Fruit fly (Drosophila melanogaster) whole organism, embryonic: Measurements from ENCODE around the gene spd-2.

ENCODE experiments used
- B-H1 ChIP-seq: fragments of 200-800 bp; sonication (Bioruptor generic); IDR thresholded peaks from 3 replicates; pipeline ENCODE4 v1.3.6; 2022; ENCODE audit warnings: missing biosample characterization, missing genetic modification characterization
- CG10147 ChIP-seq: fragments of 200-800 bp; sonication (Bioruptor generic); optimal IDR thresholded peaks from 2 replicates; lab custom pipeline; 2019; ENCODE audit warnings: missing biosample characterization, mild to moderate bottlenecking, missing genetic modification characterization, moderate library complexity
- CG10565 ChIP-seq: fragments of 200-800 bp; sonication (Bioruptor generic); optimal IDR thresholded peaks from 3 replicates; lab custom pipeline; 2016; ENCODE audit warnings: missing biosample characterization, mild to moderate bottlenecking, missing genetic modification characterization
- CG11504 ChIP-seq: fragments of 200-800 bp; sonication (Bioruptor generic); optimal IDR thresholded peaks from 3 replicates; lab custom pipeline; 2019; ENCODE audit warnings: missing biosample characterization, mild to moderate bottlenecking, missing genetic modification characterization, moderate library complexity
- CG11723 ChIP-seq: fragments of 200-800 bp; sonication (Bioruptor generic); optimal IDR thresholded peaks from 2 replicates; lab custom pipeline; 2017; ENCODE audit warnings: missing biosample characterization, mild to moderate bottlenecking, missing genetic modification characterization
- CG13287 ChIP-seq: fragments of 200-800 bp; sonication (Bioruptor generic); IDR thresholded peaks from 2 replicates; pipeline ENCODE4 v1.3.6; 2022; ENCODE audit warnings: missing biosample characterization, missing genetic modification characterization; ENCODE audit not compliant: partially characterized antibody
- CG13424 ChIP-seq: fragments of 200-800 bp; sonication (Bioruptor generic); optimal IDR thresholded peaks from 2 replicates; lab custom pipeline; 2019; ENCODE audit warnings: missing biosample characterization, mild to moderate bottlenecking, missing genetic modification characterization, moderate library complexity
- CG13775 ChIP-seq: fragments of 200-800 bp; sonication (Bioruptor generic); optimal IDR thresholded peaks from 3 replicates; lab custom pipeline; 2017; ENCODE audit warnings: missing biosample characterization, mild to moderate bottlenecking, missing genetic modification characterization
- CG14667 ChIP-seq: fragments of 200-800 bp; sonication (Bioruptor generic); IDR thresholded peaks from 2 replicates; pipeline ENCODE4 v1.3.6; 2022; ENCODE audit warnings: missing biosample characterization, missing genetic modification characterization
- CG14710 ChIP-seq: fragments of 200-800 bp; sonication (Bioruptor generic); optimal IDR thresholded peaks from 3 replicates; lab custom pipeline; 2019; ENCODE audit warnings: missing biosample characterization, mild to moderate bottlenecking, missing genetic modification characterization, moderate library complexity
- CG17802 ChIP-seq: fragments of 200-800 bp; sonication (Bioruptor generic); optimal IDR thresholded peaks from 2 replicates; lab custom pipeline; 2018; ENCODE audit warnings: missing biosample characterization, mild to moderate bottlenecking, missing genetic modification characterization, moderate library complexity
- CG30403 ChIP-seq: fragments of 200-800 bp; sonication (Bioruptor generic); optimal IDR thresholded peaks from 3 replicates; lab custom pipeline; 2016; ENCODE audit warnings: missing biosample characterization, missing genetic modification characterization
- CG32532 ChIP-seq: fragments of 200-800 bp; sonication (Bioruptor generic); IDR thresholded peaks from 2 replicates; pipeline ENCODE4 v1.3.6; 2022; ENCODE audit warnings: missing biosample characterization, missing genetic modification characterization
- CG4328 ChIP-seq: fragments of 200-800 bp; sonication (Bioruptor generic); optimal IDR thresholded peaks from 3 replicates; lab custom pipeline; 2017; ENCODE audit warnings: missing biosample characterization, missing genetic modification reagents, missing genetic modification characterization
- CG6765 ChIP-seq: fragments of 200-800 bp; sonication (Bioruptor generic); optimal IDR thresholded peaks from 3 replicates; lab custom pipeline; 2017; ENCODE audit warnings: missing biosample characterization, mild to moderate bottlenecking, missing genetic modification characterization
- CG6791 ChIP-seq: fragments of 200-800 bp; sonication (Bioruptor generic); IDR thresholded peaks from 3 replicates; pipeline ENCODE4 v1.3.6; 2022; ENCODE audit warnings: missing biosample characterization, missing genetic modification characterization; ENCODE audit not compliant: partially characterized antibody
- CG8388 ChIP-seq: fragments of 200-800 bp; sonication (Bioruptor generic); optimal IDR thresholded peaks from 2 replicates; lab custom pipeline; 2019; ENCODE audit warnings: missing biosample characterization, mild to moderate bottlenecking, missing genetic modification characterization, moderate library complexity
- CG9215 ChIP-seq: fragments of 200-800 bp; sonication (Bioruptor generic); IDR thresholded peaks from 2 replicates; pipeline ENCODE4 v1.3.6; 2022; ENCODE audit warnings: missing biosample characterization, missing genetic modification characterization
- Dek ChIP-seq: fragments of 200-800 bp; sonication (Bioruptor generic); optimal IDR thresholded peaks from 3 replicates; lab custom pipeline; 2019; ENCODE audit warnings: missing biosample characterization, mild to moderate bottlenecking, missing genetic modification characterization, moderate library complexity
- Fer3 ChIP-seq: fragments of 200-800 bp; sonication (Bioruptor generic); optimal IDR thresholded peaks from 2 replicates; lab custom pipeline; 2018; ENCODE audit warnings: missing biosample characterization, mild to moderate bottlenecking, missing genetic modification characterization, moderate library complexity
- HHEX ChIP-seq: fragments of 200-800 bp; sonication (Bioruptor generic); optimal IDR thresholded peaks from 3 replicates; lab custom pipeline; 2017; ENCODE audit warnings: missing biosample characterization, mild to moderate bottlenecking, missing genetic modification characterization, missing genetic modification reagents
- Hey ChIP-seq: fragments of 200-800 bp; sonication (Bioruptor generic); optimal IDR thresholded peaks from 3 replicates; lab custom pipeline; 2018; ENCODE audit warnings: missing biosample characterization, mild to moderate bottlenecking, missing genetic modification characterization
- NFAT ChIP-seq: fragments of 200-800 bp; sonication (Bioruptor generic); IDR thresholded peaks from 2 replicates; pipeline ENCODE4 v1.3.6; 2022; ENCODE audit warnings: missing biosample characterization, missing genetic modification characterization
- ac ChIP-seq: fragments of 200-800 bp; sonication (Bioruptor generic); optimal IDR thresholded peaks from 3 replicates; lab custom pipeline; 2017; ENCODE audit warnings: missing biosample characterization, mild to moderate bottlenecking, missing genetic modification characterization
- bab2 ChIP-seq: fragments of 200-800 bp; sonication (Bioruptor generic); optimal IDR thresholded peaks from 2 replicates; lab custom pipeline; 2016; ENCODE audit warnings: missing biosample characterization, missing genetic modification characterization
- bcd ChIP-seq: fragments of 200-800 bp; sonication (Bioruptor generic); optimal IDR thresholded peaks from 2 replicates; lab custom pipeline; 2017; ENCODE audit warnings: missing biosample characterization, mild to moderate bottlenecking, missing genetic modification characterization
- btn ChIP-seq: fragments of 200-800 bp; sonication (Bioruptor generic); optimal IDR thresholded peaks from 2 replicates; lab custom pipeline; 2016; ENCODE audit warnings: missing biosample characterization, missing genetic modification characterization
- corto ChIP-seq: fragments of 200-800 bp; sonication (Bioruptor generic); optimal IDR thresholded peaks from 2 replicates; lab custom pipeline; 2016; ENCODE audit warnings: missing biosample characterization, mild to moderate bottlenecking, missing genetic modification characterization, moderate library complexity
- dimm ChIP-seq: fragments of 200-800 bp; sonication (Bioruptor generic); IDR thresholded peaks from 2 replicates; pipeline ENCODE4 v1.3.6; 2022; ENCODE audit warnings: missing biosample characterization, missing genetic modification characterization
- disco-r ChIP-seq: fragments of 200-800 bp; sonication (Bioruptor generic); optimal IDR thresholded peaks from 2 replicates; lab custom pipeline; 2016; ENCODE audit warnings: missing biosample characterization, missing genetic modification characterization
- eve ChIP-seq, 2 experiments: fragments of >200 bp; optimal IDR thresholded peaks; 2 replicates each; lab custom pipeline; 2017; ENCODE audit warnings: missing biosample characterization in 2 of 2, missing genetic modification characterization in 2 of 2
- fd102C ChIP-seq: fragments of 200-800 bp; sonication (Bioruptor generic); optimal IDR thresholded peaks from 2 replicates; lab custom pipeline; 2018; ENCODE audit warnings: missing biosample characterization, mild to moderate bottlenecking, missing genetic modification characterization, moderate library complexity
- grn ChIP-seq: fragments of 200-800 bp; sonication (Bioruptor generic); optimal IDR thresholded peaks from 3 replicates; lab custom pipeline; 2017; ENCODE audit warnings: missing biosample characterization, missing genetic modification characterization
- gsb-n ChIP-seq: fragments of 200-800 bp; sonication (Bioruptor generic); optimal IDR thresholded peaks from 3 replicates; lab custom pipeline; 2018; ENCODE audit warnings: missing biosample characterization, mild to moderate bottlenecking, missing genetic modification characterization
- h ChIP-seq: fragments of >200 bp; optimal IDR thresholded peaks from 2 replicates; lab custom pipeline; 2017
- insv ChIP-seq, 2 experiments: fragments of 200-800 bp; sonication (Bioruptor generic); optimal IDR thresholded peaks; 3 replicates each; lab custom pipeline; 2016 to 2018; ENCODE audit warnings: missing biosample characterization in 2 of 2, missing genetic modification characterization in 2 of 2
- maf-S ChIP-seq: fragments of 200-800 bp; sonication (Bioruptor generic); optimal IDR thresholded peaks from 2 replicates; lab custom pipeline; 2016; ENCODE audit warnings: missing biosample characterization, missing genetic modification characterization
- nmo ChIP-seq: fragments of 200-800 bp; sonication (Bioruptor generic); optimal IDR thresholded peaks from 2 replicates; lab custom pipeline; 2018; ENCODE audit warnings: missing biosample characterization, mild to moderate bottlenecking, missing genetic modification characterization, moderate library complexity
- odd ChIP-seq: fragments of 200-800 bp; sonication (Bioruptor generic); optimal IDR thresholded peaks from 2 replicates; lab custom pipeline; 2017; ENCODE audit warnings: missing biosample characterization, mild to moderate bottlenecking, missing genetic modification characterization
- onecut ChIP-seq: fragments of 200-800 bp; sonication (Bioruptor generic); IDR thresholded peaks from 2 replicates; pipeline ENCODE4 v1.3.6; 2022; ENCODE audit warnings: missing biosample characterization, missing genetic modification characterization
- repo ChIP-seq: fragments of 200-800 bp; sonication (Bioruptor generic); optimal IDR thresholded peaks from 2 replicates; lab custom pipeline; 2016; ENCODE audit warnings: missing biosample characterization, missing genetic modification characterization
- ro ChIP-seq: fragments of 200-800 bp; sonication (Bioruptor generic); IDR thresholded peaks from 2 replicates; pipeline ENCODE4 v1.3.6; 2022; ENCODE audit warnings: missing biosample characterization, missing genetic modification characterization
- slp2 ChIP-seq: fragments of 200-800 bp; sonication (Bioruptor generic); optimal IDR thresholded peaks from 2 replicates; lab custom pipeline; 2016; ENCODE audit warnings: missing biosample characterization, missing genetic modification characterization
- sqz ChIP-seq: fragments of 200-800 bp; sonication (Bioruptor generic); optimal IDR thresholded peaks from 3 replicates; lab custom pipeline; 2018; ENCODE audit warnings: missing biosample characterization, mild to moderate bottlenecking, missing genetic modification characterization
- stwl ChIP-seq: fragments of 200-800 bp; sonication (Bioruptor generic); optimal IDR thresholded peaks from 3 replicates; lab custom pipeline; 2018; ENCODE audit warnings: missing biosample characterization, mild to moderate bottlenecking, missing genetic modification characterization, moderate library complexity
- tgo ChIP-seq: fragments of 200-800 bp; sonication (Bioruptor generic); IDR thresholded peaks from 3 replicates; pipeline ENCODE4 v1.3.6; 2022; ENCODE audit warnings: missing biosample characterization, missing genetic modification characterization
- tna ChIP-seq: fragments of 200-800 bp; sonication (Bioruptor generic); IDR thresholded peaks from 2 replicates; pipeline ENCODE4 v1.3.6; 2022; ENCODE audit warnings: missing biosample characterization, missing genetic modification characterization; ENCODE audit not compliant: partially characterized antibody
- zen2 ChIP-seq: fragments of 200-800 bp; sonication (Bioruptor generic); IDR thresholded peaks from 3 replicates; pipeline ENCODE4 v1.3.6; 2022; ENCODE audit warnings: missing biosample characterization, missing genetic modification characterization; ENCODE audit not compliant: partially characterized antibody
- zf30C ChIP-seq: fragments of 200-800 bp; sonication (Bioruptor generic); optimal IDR thresholded peaks from 3 replicates; lab custom pipeline; 2018; ENCODE audit warnings: missing biosample characterization, mild to moderate bottlenecking, missing genetic modification characterization
- zfh2 ChIP-seq: fragments of 200-800 bp; sonication (Bioruptor generic); optimal IDR thresholded peaks from 2 replicates; lab custom pipeline; 2016; ENCODE audit warnings: missing biosample characterization, missing genetic modification characterization

The spd-2 gene

dm6 chr3L:16587994-16588622 is 6.7 kb downstream of the spd-2 start (continued):
- peak; percentile 36 for TF ChIP-seq HHEX (GFP tag; lab: Kevin White, UChicago)
- no peak for TF ChIP-seq CG6765
- no peak for TF ChIP-seq corto (GFP tag; lab: Kevin White, UChicago)
- TF ChIP-seq eve (GFP tag; optimal IDR thresholded peaks at IDR 0.05; lab: Kevin White, UChicago), result no peak
- peak; percentile 34 for TF ChIP-seq stwl (tag; lab: Kevin White, UChicago)
- peak; percentile 5 for TF ChIP-seq btn (GFP tag; lab: Kevin White, UChicago)
- no peak for TF ChIP-seq CG8388 (GFP tag; lab: Kevin White, UChicago)
- TF ChIP-seq CG6791 (GFP tag; lab: Robert Waterston, UW), result peak; percentile 85
- peak; percentile 80 for TF ChIP-seq CG32532 (GFP tag; lab: Robert Waterston, UW)
- no peak for TF ChIP-seq ro (GFP tag; lab: Robert Waterston, UW)
- peak; percentile 52 for TF ChIP-seq bab2 (GFP tag; lab: Kevin White, UChicago)
- peak; percentile 86 for TF ChIP-seq CG14710
- peak; percentile 36 for TF ChIP-seq CG10147 (GFP tag; lab: Kevin White, UChicago)
- TF ChIP-seq disco-r, result peak; percentile 61
- no peak for TF ChIP-seq CG11723 (GFP tag; lab: Kevin White, UChicago)
- TF ChIP-seq tna (GFP tag; lab: Robert Waterston, UW), result no peak; the same call in none of the 2 replicates
- no peak for TF ChIP-seq ac (GFP tag; lab: Kevin White, UChicago)
- peak; percentile 64 for TF ChIP-seq CG17802
- peak in 1 of 2 experiments; percentile 6 for TF ChIP-seq insv (GFP tag; optimal IDR thresholded peaks at IDR 0.05; lab: Kevin White, UChicago)
- peak; percentile 28; the same call in 1 of the 3 replicates for TF ChIP-seq tgo (GFP tag; lab: Robert Waterston, UW)
- no peak for TF ChIP-seq zf30C (GFP tag; lab: Kevin White, UChicago)
- peak; percentile 52 for TF ChIP-seq CG13775 (GFP tag; lab: Kevin White, UChicago)
- TF ChIP-seq zen2 (GFP tag; lab: Robert Waterston, UW), result peak; percentile 87; the same call in 2 of the 3 replicates
- no peak for TF ChIP-seq fd102C (GFP tag; lab: Kevin White, UChicago)
- peak; percentile 24 for TF ChIP-seq slp2
- no peak for TF ChIP-seq h (lab: Kevin White, UChicago)
- no peak for TF ChIP-seq Hey (tag; lab: Kevin White, UChicago)
- TF ChIP-seq bcd (GFP tag; lab: Kevin White, UChicago), result peak; percentile 66
- TF ChIP-seq CG4328, result peak; percentile 42
- TF ChIP-seq NFAT, result peak; percentile 75
- TF ChIP-seq maf-S (GFP tag; lab: Kevin White, UChicago), result peak; percentile 8
- TF ChIP-seq grn (GFP tag; lab: Kevin White, UChicago), result no peak
- no peak for TF ChIP-seq gsb-n (tag; lab: Kevin White, UChicago)
- peak; percentile 57 for TF ChIP-seq B-H1 (GFP tag; lab: Robert Waterston, UW)
- TF ChIP-seq CG10565 (GFP tag; lab: Kevin White, UChicago), result no peak
- peak; percentile 83 for TF ChIP-seq nmo (GFP tag; lab: Kevin White, UChicago)
- TF ChIP-seq repo, result peak; percentile 14
- peak; percentile 68 for TF ChIP-seq CG30403 (GFP tag; lab: Kevin White, UChicago)
- peak; percentile 60 for TF ChIP-seq CG13424 (tag; lab: Kevin White, UChicago)
- TF ChIP-seq CG13287, result peak; percentile 94
- no peak for TF ChIP-seq dimm (GFP tag; lab: Robert Waterston, UW)
- TF ChIP-seq CG11504 (tag; lab: Kevin White, UChicago), result no peak
- no peak for TF ChIP-seq odd (GFP tag; lab: Kevin White, UChicago)
- TF ChIP-seq onecut (GFP tag; lab: Robert Waterston, UW), result peak; percentile 57
- TF ChIP-seq CG14667, result peak; percentile 36; the same call in 1 of the 2 replicates
- TF ChIP-seq Fer3 (tag; lab: Kevin White, UChicago), result peak; percentile 62
- TF ChIP-seq Dek (tag; lab: Kevin White, UChicago), result peak; percentile 68
- TF ChIP-seq CG9215 (GFP tag; lab: Robert Waterston, UW), result peak; percentile 58; the same call in 1 of the 2 replicates
- peak; percentile 70 for TF ChIP-seq zfh2 (GFP tag; lab: Kevin White, UChicago)
- TF ChIP-seq sqz (GFP tag; lab: Kevin White, UChicago), result no peak
